Worm (Caenorhabditis elegans): ENCODE data around the gene pkg-2.

Gene pkg-2

DNA sequence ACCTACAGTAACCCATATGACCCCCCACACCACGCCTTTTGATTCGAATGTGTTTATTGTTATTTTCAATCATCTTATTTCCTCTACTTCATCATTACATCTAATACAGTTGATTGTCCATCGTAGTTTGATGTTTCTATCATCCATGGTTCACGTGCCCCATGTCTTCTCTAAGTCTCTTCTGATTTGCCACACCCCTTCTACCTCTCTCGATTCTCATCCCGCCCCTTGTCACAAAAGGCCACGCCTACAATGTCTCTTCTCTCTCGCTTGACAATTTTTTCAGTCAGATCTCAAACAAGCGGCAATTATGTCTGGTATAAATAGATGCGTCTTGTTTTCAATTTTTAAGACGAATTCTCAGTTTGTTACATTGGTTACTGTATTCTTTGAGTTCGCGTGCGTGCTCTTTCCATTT is 14.3 kb downstream of the pkg-2 start (continued):
- no peak for TF ChIP-seq fkh-10 (GFP tag; optimal IDR thresholded peaks at IDR 0.05)
- no peak for TF ChIP-seq ZK546.5 (tag; optimal IDR thresholded peaks at IDR 0.05)
- TF ChIP-seq nhr-43 (tag; optimal IDR thresholded peaks at IDR 0.05; ENCODE audit: poor library complexity, severe bottlenecking), result peak; percentile 84
- TF ChIP-seq nhr-76 (tag; optimal IDR thresholded peaks at IDR 0.05), result peak; percentile 78
- no peak for TF ChIP-seq ztf-4 (tag; optimal IDR thresholded peaks at IDR 0.05)

DNA sequence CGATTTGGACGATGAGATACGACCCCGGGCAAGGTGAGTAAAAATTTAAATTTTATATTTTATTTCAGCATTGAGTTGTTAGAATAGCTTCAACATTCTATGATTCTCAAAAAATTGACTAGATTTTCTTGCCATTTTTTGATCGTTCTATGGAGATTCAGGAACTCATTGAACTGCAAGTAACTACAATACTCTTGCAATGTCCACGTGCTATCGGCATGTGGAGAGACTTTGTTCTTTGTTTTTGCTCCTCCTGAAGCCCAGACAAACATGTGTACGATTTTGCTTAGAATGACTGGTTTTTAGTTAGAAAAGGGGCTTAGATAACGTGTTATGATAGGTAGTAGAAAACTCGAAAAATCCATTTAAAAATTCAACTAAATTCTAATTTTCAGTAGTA is 15.3 kb downstream of the pkg-2 start:
- no peak for TF ChIP-seq nhr-25 (tag; optimal IDR thresholded peaks at IDR 0.05)

DNA sequence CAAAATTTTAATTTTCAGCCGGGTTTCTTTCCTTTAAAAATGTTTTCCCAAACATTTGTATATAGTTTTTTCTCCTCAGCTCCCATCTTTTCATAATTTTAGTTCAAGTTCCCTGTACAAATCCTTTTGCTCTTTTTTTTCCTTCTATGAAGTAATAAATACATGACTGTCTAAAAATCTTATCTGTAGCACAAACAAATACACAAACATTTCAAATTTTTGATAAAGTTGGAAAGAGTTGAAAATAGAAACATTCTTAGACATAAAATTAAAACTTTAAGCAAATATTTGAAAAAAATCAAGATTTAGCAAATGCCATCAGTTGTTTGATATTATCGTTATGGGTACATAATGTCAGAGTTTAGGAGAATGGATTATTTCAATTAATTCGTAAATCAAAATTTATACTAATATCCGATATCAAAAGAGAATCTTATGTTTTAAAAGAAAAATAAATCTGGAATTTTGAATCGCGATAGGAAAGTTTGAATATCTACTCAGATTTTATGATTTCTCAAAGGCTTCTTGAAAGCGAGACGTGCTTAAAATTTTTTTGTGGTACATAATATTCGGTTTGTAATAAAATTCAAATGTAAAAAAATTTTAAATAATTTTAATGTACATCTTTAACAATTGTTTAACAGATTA is 17.4 kb downstream of the pkg-2 start:
- no peak for TF ChIP-seq egl-5 (tag; optimal IDR thresholded peaks at IDR 0.05)
- TF ChIP-seq lsy-12 (tag; optimal IDR thresholded peaks at IDR 0.05), result peak; percentile 59
- no peak for TF ChIP-seq nhr-28 (tag; optimal IDR thresholded peaks at IDR 0.05)
- TF ChIP-seq sea-2 (GFP tag; optimal IDR thresholded peaks at IDR 0.05), result no peak
- peak; percentile 9 for TF ChIP-seq pqm-1 (tag; optimal IDR thresholded peaks at IDR 0.05)
- TF ChIP-seq elt-2 (tag; optimal IDR thresholded peaks at IDR 0.05), result peak; percentile 11
- TF ChIP-seq ZK546.5 (tag; optimal IDR thresholded peaks at IDR 0.05), result no peak
- no peak for TF ChIP-seq elt-3 (tag; optimal IDR thresholded peaks at IDR 0.05)
- TF ChIP-seq ceh-28 (tag; optimal IDR thresholded peaks at IDR 0.05), result no peak
- TF ChIP-seq mdl-1 (tag; optimal IDR thresholded peaks at IDR 0.05), result no peak
- no peak for TF ChIP-seq lin-15B (tag; optimal IDR thresholded peaks at IDR 0.05)
- no peak for TF ChIP-seq lin-39 (tag; optimal IDR thresholded peaks at IDR 0.05)
- TF ChIP-seq snpc-4 (tag; optimal IDR thresholded peaks at IDR 0.05), result no peak
- no peak for TF ChIP-seq nhr-77 (tag; optimal IDR thresholded peaks at IDR 0.05)
- TF ChIP-seq skn-1 (tag; optimal IDR thresholded peaks at IDR 0.05), result no peak
- TF ChIP-seq zag-1 (tag; optimal IDR thresholded peaks at IDR 0.05), result no peak
- TF ChIP-seq pha-4 (tag; optimal IDR thresholded peaks at IDR 0.05), result peak; percentile 29

DNA sequence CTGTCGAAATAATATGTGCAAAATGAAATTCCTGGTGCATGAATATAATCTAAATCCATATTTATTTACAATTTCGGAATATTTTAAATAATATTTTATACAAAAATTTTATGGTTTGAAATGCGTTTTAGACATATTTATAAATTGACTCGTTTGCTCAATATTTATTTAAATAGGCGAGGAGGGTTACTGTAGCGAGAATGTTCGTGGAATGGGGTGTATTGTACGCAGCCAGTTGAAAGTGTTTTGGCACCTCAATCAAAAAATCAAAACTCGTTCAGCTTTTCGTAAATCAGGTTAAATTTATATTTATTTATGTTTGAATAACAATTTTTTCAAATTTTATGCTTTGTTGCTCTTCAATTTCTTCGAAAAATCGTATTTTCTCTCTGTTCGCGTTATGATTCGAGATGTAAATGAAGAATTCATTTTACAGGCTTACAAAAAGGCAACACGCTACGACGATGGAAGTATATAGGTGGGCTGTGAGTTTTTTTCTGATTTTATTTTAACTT is 18.0 kb downstream of the pkg-2 start, which contains the start of gene hyl-1:
hyl-1 (plus strand) TSS at position 465 of the 515 bp plus-strand sequence.
- TF ChIP-seq zag-1 (tag; optimal IDR thresholded peaks at IDR 0.05), result no peak
- no peak for TF ChIP-seq ama-1 (optimal IDR thresholded peaks at IDR 0.05)
- no peak for TF ChIP-seq eor-1 (tag; optimal IDR thresholded peaks at IDR 0.05)
- no peak for TF ChIP-seq nhr-76 (tag; optimal IDR thresholded peaks at IDR 0.05)
- TF ChIP-seq pqm-1 (tag; optimal IDR thresholded peaks at IDR 0.05), result no peak
- no peak for TF ChIP-seq skn-1 (tag; optimal IDR thresholded peaks at IDR 0.05)
- no peak for TF ChIP-seq aly-2 (tag; optimal IDR thresholded peaks at IDR 0.05)
- no peak for TF ChIP-seq nhr-77 (tag; optimal IDR thresholded peaks at IDR 0.05)
- TF ChIP-seq unc-62 (GFP tag; optimal IDR thresholded peaks at IDR 0.05), result no peak
- no peak for TF ChIP-seq elt-2 (tag; optimal IDR thresholded peaks at IDR 0.05)
- no peak for TF ChIP-seq lsy-12 (tag; optimal IDR thresholded peaks at IDR 0.05)
- no peak for TF ChIP-seq lin-39 (tag; optimal IDR thresholded peaks at IDR 0.05)
- TF ChIP-seq nhr-67 (tag; optimal IDR thresholded peaks at IDR 0.05), result no peak
- TF ChIP-seq ztf-4 (tag; optimal IDR thresholded peaks at IDR 0.05), result no peak
- TF ChIP-seq egl-27 (tag; optimal IDR thresholded peaks at IDR 0.05), result no peak
- no peak for TF ChIP-seq tbx-2 (tag; optimal IDR thresholded peaks at IDR 0.05)

DNA sequence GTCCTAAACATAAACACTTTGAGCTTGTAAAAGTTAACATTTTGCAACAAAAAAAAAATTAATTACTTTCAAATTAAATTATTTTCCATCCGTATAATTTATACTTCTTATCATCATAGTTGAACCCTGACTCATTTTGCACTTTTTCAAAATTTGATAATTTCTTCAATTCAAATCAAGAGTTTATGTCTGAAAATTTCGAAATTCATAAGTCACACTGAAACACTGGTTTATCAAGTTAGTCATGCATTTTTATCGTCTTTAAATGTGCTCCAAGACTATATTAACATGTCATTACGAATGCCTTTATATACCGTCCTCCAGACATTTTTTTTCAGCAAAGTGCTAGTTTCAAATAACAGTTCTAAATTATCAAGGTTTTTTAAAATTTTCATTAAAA is 19.0 kb downstream of the pkg-2 start:
- TF ChIP-seq snpc-4 (tag; optimal IDR thresholded peaks at IDR 0.05), result no peak
- peak; percentile 72 for TF ChIP-seq pqm-1 (tag; optimal IDR thresholded peaks at IDR 0.05)
- TF ChIP-seq tbx-2 (tag; optimal IDR thresholded peaks at IDR 0.05), result no peak
- no peak for TF ChIP-seq hmg-11 (tag; optimal IDR thresholded peaks at IDR 0.05)
- peak; percentile 8 for TF ChIP-seq jun-1 (tag; optimal IDR thresholded peaks at IDR 0.05)
- TF ChIP-seq lin-15B (tag; optimal IDR thresholded peaks at IDR 0.05), result no peak
- TF ChIP-seq nhr-43 (tag; optimal IDR thresholded peaks at IDR 0.05; ENCODE audit: poor library complexity, severe bottlenecking), result no peak
- no peak for TF ChIP-seq nhr-237 (tag; optimal IDR thresholded peaks at IDR 0.05)
- no peak for TF ChIP-seq lsy-12 (tag; optimal IDR thresholded peaks at IDR 0.05)
- TF ChIP-seq elt-2 (tag; optimal IDR thresholded peaks at IDR 0.05), result peak; percentile 65
- no peak for TF ChIP-seq zag-1 (tag; optimal IDR thresholded peaks at IDR 0.05)
